Fruit fly (Drosophila melanogaster) whole organism: Measurements from ENCODE around the gene mRpS18A.

Experiments
- CG8478 ChIP-seq: fragments of >200 bp; optimal IDR thresholded peaks from 2 replicates; lab custom pipeline; 2018; ENCODE audit warnings: inconsistent platforms
- Dll ChIP-seq: fragments of >200 bp; optimal IDR thresholded peaks from 2 replicates; lab custom pipeline; 2017
- pan ChIP-seq: fragments of >200 bp; optimal IDR thresholded peaks from 2 replicates; lab custom pipeline; 2017
- psq ChIP-seq: fragments of >200 bp; optimal IDR thresholded peaks from 2 replicates; lab custom pipeline; 2017
- usp ChIP-seq: fragments of >200 bp; optimal IDR thresholded peaks from 2 replicates; lab custom pipeline; 2017; ENCODE audit warnings: missing biosample characterization, missing genetic modification characterization, mixed read lengths

dm6 chr3R:8524277-8524676 is 38.1 kb downstream of the mRpS18A start:
- no peak for TF ChIP-seq usp (GFP tag; lab: Kevin White, UChicago)
- no peak for TF ChIP-seq psq (lab: Kevin White, UChicago)
- no peak for TF ChIP-seq pan
- TF ChIP-seq CG8478 = no peak
- TF ChIP-seq Dll = no peak
